Fruit fly (Drosophila melanogaster) whole organism, prepupa: Measurements from ENCODE around the gene Rrp40.

Source experiments
- Blimp-1 ChIP-seq: fragments of 200-800 bp; sonication (Bioruptor generic); optimal IDR thresholded peaks from 3 replicates; lab custom pipeline; 2017; ENCODE audit warnings: missing biosample characterization, missing genetic modification characterization, mild to moderate bottlenecking, moderate library complexity, missing genetic modification reagents
- CG10669 ChIP-seq: fragments of 200-800 bp; sonication (Bioruptor generic); optimal IDR thresholded peaks from 3 replicates; lab custom pipeline; 2018; ENCODE audit warnings: missing biosample characterization, mild to moderate bottlenecking, missing genetic modification characterization, moderate library complexity
- CG11294 ChIP-seq: fragments of 200-800 bp; sonication (Bioruptor generic); IDR thresholded peaks from 2 replicates; pipeline ENCODE4 v1.3.6; 2022; ENCODE audit warnings: missing biosample characterization, missing genetic modification characterization
- CG11762 ChIP-seq: fragments of 200-800 bp; sonication (Bioruptor generic); optimal IDR thresholded peaks from 3 replicates; lab custom pipeline; 2016; ENCODE audit warnings: missing biosample characterization, missing genetic modification characterization; ENCODE audit not compliant: insufficient read depth
- CG16779 ChIP-seq: fragments of 200-800 bp; sonication (Bioruptor generic); optimal IDR thresholded peaks from 3 replicates; lab custom pipeline; 2017; ENCODE audit warnings: missing biosample characterization, mild to moderate bottlenecking, missing genetic modification characterization
- CG3032 ChIP-seq: fragments of 200-800 bp; optimal IDR thresholded peaks from 2 replicates; lab custom pipeline; 2019; ENCODE audit warnings: missing biosample characterization, mild to moderate bottlenecking, missing genetic modification characterization, moderate library complexity
- CG31627 ChIP-seq: fragments of 200-800 bp; sonication (Bioruptor generic); optimal IDR thresholded peaks from 3 replicates; lab custom pipeline; 2016; ENCODE audit warnings: missing biosample characterization, missing genetic modification characterization
- CG32006 ChIP-seq: fragments of 200-800 bp; sonication (Bioruptor generic); optimal IDR thresholded peaks from 3 replicates; lab custom pipeline; 2017; ENCODE audit warnings: missing biosample characterization, mild to moderate bottlenecking, missing genetic modification characterization
- CG34406 ChIP-seq: fragments of 200-800 bp; sonication (Bioruptor generic); optimal IDR thresholded peaks from 3 replicates; lab custom pipeline; 2016; ENCODE audit warnings: missing biosample characterization, missing genetic modification characterization
- CG3919 ChIP-seq: fragments of 200-800 bp; sonication (Bioruptor generic); optimal IDR thresholded peaks from 3 replicates; lab custom pipeline; 2016; ENCODE audit warnings: missing biosample characterization, missing genetic modification characterization
- CG4318 ChIP-seq: fragments of 200-800 bp; sonication (Bioruptor generic); optimal IDR thresholded peaks from 3 replicates; lab custom pipeline; 2017; ENCODE audit warnings: missing biosample characterization, mild to moderate bottlenecking, missing genetic modification characterization
- CG6163 ChIP-seq: fragments of 200-800 bp; sonication (Bioruptor generic); IDR thresholded peaks from 3 replicates; pipeline ENCODE4 v1.3.6; 2022; ENCODE audit warnings: missing biosample characterization, missing genetic modification characterization
- CG6792 ChIP-seq: fragments of 200-800 bp; sonication (Bioruptor generic); optimal IDR thresholded peaks from 3 replicates; lab custom pipeline; 2016; ENCODE audit warnings: missing biosample characterization, missing genetic modification characterization
- CG6854 ChIP-seq: fragments of 200-800 bp; sonication (Bioruptor generic); optimal IDR thresholded peaks from 2 replicates; lab custom pipeline; 2017; ENCODE audit warnings: missing biosample characterization, mild to moderate bottlenecking, missing genetic modification characterization
- CG9139 ChIP-seq: fragments of 200-800 bp; sonication (Bioruptor generic); optimal IDR thresholded peaks from 3 replicates; lab custom pipeline; 2017; ENCODE audit warnings: missing biosample characterization, mild to moderate bottlenecking, missing genetic modification characterization
- Eip78C ChIP-seq: fragments of 200-800 bp; sonication (Bioruptor generic); peaks from one replicate; lab custom pipeline; 2016; ENCODE audit warnings: missing biosample characterization, missing genetic modification characterization
- Eip93F ChIP-seq: fragments of 200-800 bp; sonication (Bioruptor generic); optimal IDR thresholded peaks from 2 replicates; lab custom pipeline; 2016; ENCODE audit warnings: missing biosample characterization, mild to moderate bottlenecking, missing genetic modification characterization
- Ets21C ChIP-seq: fragments of 200-800 bp; sonication (Bioruptor generic); optimal IDR thresholded peaks from 3 replicates; lab custom pipeline; 2016; ENCODE audit warnings: missing biosample characterization, missing genetic modification characterization
- Ets96B ChIP-seq: fragments of 200-800 bp; optimal IDR thresholded peaks from 2 replicates; lab custom pipeline; 2019; ENCODE audit warnings: missing biosample characterization, mild to moderate bottlenecking, missing genetic modification characterization, moderate library complexity
- Hr38 ChIP-seq: sonication (Bioruptor generic); optimal IDR thresholded peaks from 2 replicates; lab custom pipeline; 2016; ENCODE audit warnings: missing biosample characterization, missing genetic modification characterization
- Hr4 ChIP-seq: fragments of 200-800 bp; sonication (Bioruptor generic); optimal IDR thresholded peaks from 3 replicates; lab custom pipeline; 2016; ENCODE audit warnings: missing biosample characterization, missing genetic modification characterization
- Lpt ChIP-seq: fragments of 200-800 bp; sonication (Bioruptor generic); optimal IDR thresholded peaks from 3 replicates; lab custom pipeline; 2016; ENCODE audit warnings: missing biosample characterization, missing genetic modification characterization
- Met ChIP-seq: fragments of 200-800 bp; sonication (Bioruptor generic); optimal IDR thresholded peaks from 3 replicates; lab custom pipeline; 2016; ENCODE audit warnings: missing biosample characterization, missing genetic modification characterization
- OdsH ChIP-seq: fragments of 200-800 bp; sonication (Bioruptor generic); optimal IDR thresholded peaks from 3 replicates; lab custom pipeline; 2016; ENCODE audit warnings: missing biosample characterization, missing genetic modification characterization
- Sox102F ChIP-seq: fragments of 200-800 bp; sonication (Bioruptor generic); optimal IDR thresholded peaks from 2 replicates; lab custom pipeline; 2016; ENCODE audit warnings: missing biosample characterization, mild to moderate bottlenecking, missing genetic modification characterization
- Sox15 ChIP-seq: fragments of 200-800 bp; sonication (Bioruptor generic); optimal IDR thresholded peaks from 3 replicates; lab custom pipeline; 2016; ENCODE audit warnings: missing biosample characterization, missing genetic modification characterization
- achi ChIP-seq: fragments of 200-800 bp; sonication (Bioruptor generic); optimal IDR thresholded peaks from 3 replicates; lab custom pipeline; 2016; ENCODE audit warnings: missing biosample characterization, missing genetic modification characterization
- dac ChIP-seq: fragments of 200-800 bp; sonication (Bioruptor generic); optimal IDR thresholded peaks from 2 replicates; lab custom pipeline; 2017; ENCODE audit warnings: missing biosample characterization, mild to moderate bottlenecking, missing genetic modification characterization
- dsx ChIP-seq: fragments of 200-800 bp; optimal IDR thresholded peaks from 3 replicates; lab custom pipeline; 2019; ENCODE audit warnings: missing biosample characterization, mild to moderate bottlenecking, missing genetic modification characterization, moderate library complexity; ENCODE audit not compliant: poor library complexity, severe bottlenecking
- esn ChIP-seq: fragments of 200-800 bp; sonication (Bioruptor generic); optimal IDR thresholded peaks from 2 replicates; lab custom pipeline; 2016; ENCODE audit warnings: missing biosample characterization, mild to moderate bottlenecking, missing genetic modification characterization, moderate library complexity
- fd59A ChIP-seq: fragments of 200-800 bp; sonication (Bioruptor generic); optimal IDR thresholded peaks from 2 replicates; lab custom pipeline; 2017; ENCODE audit warnings: missing biosample characterization, mild to moderate bottlenecking, missing genetic modification characterization, missing genetic modification reagents
- fd85E ChIP-seq: fragments of 200-800 bp; sonication (Bioruptor generic); optimal IDR thresholded peaks from 3 replicates; lab custom pipeline; 2016; ENCODE audit warnings: missing biosample characterization, missing genetic modification characterization
- fkh ChIP-seq: fragments of 200-800 bp; sonication (Bioruptor generic); optimal IDR thresholded peaks from 3 replicates; lab custom pipeline; 2017; ENCODE audit warnings: missing biosample characterization, mild to moderate bottlenecking, missing genetic modification characterization, moderate library complexity
- net ChIP-seq: fragments of 200-800 bp; sonication (Bioruptor generic); optimal IDR thresholded peaks from 3 replicates; lab custom pipeline; 2016; ENCODE audit warnings: missing biosample characterization, missing genetic modification characterization
- pdm3 ChIP-seq: fragments of 200-800 bp; sonication (Bioruptor generic); optimal IDR thresholded peaks from 3 replicates; lab custom pipeline; 2016; ENCODE audit warnings: missing biosample characterization, missing genetic modification characterization
- salr ChIP-seq, 2 experiments: fragments of 200-800 bp; sonication (Bioruptor generic); optimal IDR thresholded peaks; 3 replicates each; lab custom pipeline; 2016 to 2018; ENCODE audit warnings: missing biosample characterization in 2 of 2, missing genetic modification characterization in 2 of 2, mild to moderate bottlenecking in 1 of 2
- spab ChIP-seq: fragments of 200-800 bp; sonication (Bioruptor generic); optimal IDR thresholded peaks from 2 replicates; lab custom pipeline; 2017; ENCODE audit warnings: missing biosample characterization, mild to moderate bottlenecking, missing genetic modification characterization, missing genetic modification reagents
- ss ChIP-seq, 2 experiments: fragments of 200-800 bp; sonication (Bioruptor generic); optimal IDR thresholded peaks; 2 replicates in 1 of 2; 3 replicates in 1 of 2; lab custom pipeline; 2017 to 2018; ENCODE audit warnings: mild to moderate bottlenecking in 2 of 2, missing biosample characterization in 2 of 2, missing genetic modification characterization in 2 of 2, moderate library complexity in 1 of 2
- svp ChIP-seq: fragments of 200-800 bp; sonication (Bioruptor generic); peaks from one replicate; lab custom pipeline; 2016; ENCODE audit warnings: missing biosample characterization, missing genetic modification characterization
- vri ChIP-seq: fragments of 200-800 bp; sonication (Bioruptor generic); optimal IDR thresholded peaks from 3 replicates; lab custom pipeline; 2016; ENCODE audit warnings: missing biosample characterization, mild to moderate bottlenecking, missing genetic modification characterization

Rrp40 gene

dm6 chr2L:1729607-1730011, 1.1 kb downstream of the Rrp40 start, which contains the start of the genes Eno and CG31937 (continued):
- TF ChIP-seq Ets96B = peak; percentile 15
- peak; percentile 41 for TF ChIP-seq Ets21C (GFP tag; lab: Kevin White, UChicago)
- peak; percentile 1 for TF ChIP-seq CG10669 (GFP tag; lab: Kevin White, UChicago)
- peak; percentile 14 for TF ChIP-seq CG9139 (GFP tag; lab: Kevin White, UChicago)
- TF ChIP-seq ss (GFP tag; optimal IDR thresholded peaks at IDR 0.05; lab: Kevin White, UChicago) = peak in 1 of 2 experiments; percentile 30
- TF ChIP-seq dac (GFP tag; lab: Kevin White, UChicago) = peak; percentile 73
- TF ChIP-seq CG6792 (GFP tag; lab: Kevin White, UChicago) = peak; percentile 9
- peak; percentile 21 for TF ChIP-seq CG6854 (GFP tag; lab: Kevin White, UChicago)
- TF ChIP-seq Eip93F (GFP tag; lab: Kevin White, UChicago) = no peak
- TF ChIP-seq dsx (GFP tag; lab: Kevin White, UChicago) = peak; percentile 15
- TF ChIP-seq Hr38 = peak; percentile 13
- peak; percentile 34 for TF ChIP-seq CG11762 (GFP tag; lab: Kevin White, UChicago)
- no peak for TF ChIP-seq Sox15 (GFP tag; lab: Kevin White, UChicago)
- TF ChIP-seq achi = peak; percentile 47
- peak; percentile 76 for TF ChIP-seq Eip78C (GFP tag; lab: Kevin White, UChicago)
- no peak for TF ChIP-seq fkh (GFP tag; lab: Kevin White, UChicago)
- TF ChIP-seq Lpt (GFP tag; lab: Kevin White, UChicago) = peak; percentile 28
- peak in 1 of 2 experiments; percentile 47 for TF ChIP-seq salr (GFP tag; optimal IDR thresholded peaks at IDR 0.05; lab: Kevin White, UChicago)
- peak; percentile 74 for TF ChIP-seq esn
- peak; percentile 16 for TF ChIP-seq CG16779 (tag; lab: Kevin White, UChicago)
- TF ChIP-seq Blimp-1 = no peak
- peak; percentile 48 for TF ChIP-seq Met (GFP tag; lab: Kevin White, UChicago)
- peak; percentile 51 for TF ChIP-seq CG3919 (GFP tag; lab: Kevin White, UChicago)
- TF ChIP-seq CG4318 (GFP tag; lab: Kevin White, UChicago) = peak; percentile 41
- peak; percentile 54 for TF ChIP-seq CG3032 (tag; lab: Kevin White, UChicago)
- peak; percentile 74 for TF ChIP-seq CG32006 (GFP tag; lab: Kevin White, UChicago)
- no peak for TF ChIP-seq fd59A
- peak; percentile 64 for TF ChIP-seq Sox102F (GFP tag; lab: Kevin White, UChicago)
- no peak for TF ChIP-seq CG11294 (GFP tag; lab: Robert Waterston, UW)
- no peak for TF ChIP-seq spab (GFP tag; lab: Kevin White, UChicago)
- peak; percentile 51 for TF ChIP-seq CG31627 (GFP tag; lab: Kevin White, UChicago)
- peak; percentile 19 for TF ChIP-seq CG34406
- peak; percentile 39; the same call in 1 of the 3 replicates for TF ChIP-seq CG6163

dm6 chr2L:1730914-1731313, 2.4 kb downstream of the Rrp40 start:
- TF ChIP-seq CG6163 (no peak), fkh (GFP tag; lab: Kevin White, UChicago) (peak; percentile 17), Met (GFP tag; lab: Kevin White, UChicago) (no peak), net (GFP tag; lab: Kevin White, UChicago) (no peak), OdsH (GFP tag; lab: Kevin White, UChicago) (no peak), Eip78C (GFP tag; lab: Kevin White, UChicago) (peak; percentile 57), pdm3 (GFP tag; lab: Kevin White, UChicago) (no peak), CG6854 (GFP tag; lab: Kevin White, UChicago) (no peak), svp (GFP tag; lab: Kevin White, UChicago) (peak; percentile 29), vri (peak; percentile 38), Hr4 (GFP tag; lab: Kevin White, UChicago) (no peak), CG10669 (GFP tag; lab: Kevin White, UChicago) (no peak), fd85E (GFP tag; lab: Kevin White, UChicago) (no peak), CG11294 (GFP tag; lab: Robert Waterston, UW) (no peak), CG32006 (GFP tag; lab: Kevin White, UChicago) (no peak)
